Fruit fly (Drosophila melanogaster): ENCODE measurements around the gene CG11997.

Gene CG11997

dm6 chr3R:9177217-9177616, at the start of gene CG11997:
CG11997 (plus strand) TSS chr3R:9177517.
- no peak for TF ChIP-seq CG8478 (optimal IDR thresholded peaks at IDR 0.05)

- TF ChIP-seq psq (optimal IDR thresholded peaks at IDR 0.05) (no peak), Dll (optimal IDR thresholded peaks at IDR 0.05) (no peak), EcR (GFP tag; optimal IDR thresholded peaks at IDR 0.05) (no peak), CG8478 (optimal IDR thresholded peaks at IDR 0.05) (no peak), pan (optimal IDR thresholded peaks at IDR 0.05) (no peak), usp (GFP tag; optimal IDR thresholded peaks at IDR 0.05) (no peak)
Observed at dm6 chr3R:9130190-9130589, 47.1 kb upstream of the CG11997 start.

- TF ChIP-seq CG8478 (optimal IDR thresholded peaks at IDR 0.05) (no peak), usp (GFP tag; optimal IDR thresholded peaks at IDR 0.05) (no peak), psq (optimal IDR thresholded peaks at IDR 0.05) (no peak), Dll (optimal IDR thresholded peaks at IDR 0.05) (no peak), pan (optimal IDR thresholded peaks at IDR 0.05) (no peak), EcR (GFP tag; optimal IDR thresholded peaks at IDR 0.05) (no peak)
Observed at dm6 chr3R:9131466-9131865, 45.9 kb upstream of the CG11997 start.

DNA sequence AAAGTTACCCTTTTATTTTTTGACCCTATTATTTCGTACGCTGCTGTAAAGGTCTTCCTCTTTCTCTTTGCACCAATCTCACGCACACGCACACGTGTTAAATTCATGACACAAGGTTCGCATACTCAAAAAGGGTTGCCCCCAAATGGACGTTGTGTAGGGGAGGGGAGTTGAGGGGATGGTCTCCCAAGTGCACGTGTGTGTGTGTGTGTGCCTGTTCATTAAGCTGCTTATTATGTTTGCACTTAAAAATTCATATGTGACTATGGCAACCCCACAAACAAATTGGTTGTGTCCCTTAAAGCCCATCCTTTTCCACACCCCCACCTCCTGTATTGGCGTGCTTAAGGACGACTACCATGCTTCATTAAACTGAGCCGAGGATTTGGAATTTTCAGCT, 44.1 kb upstream of the CG11997 start:
- TF ChIP-seq EcR (GFP tag; optimal IDR thresholded peaks at IDR 0.05): no peak
- TF ChIP-seq usp (GFP tag; optimal IDR thresholded peaks at IDR 0.05): no peak
- TF ChIP-seq CG8478 (optimal IDR thresholded peaks at IDR 0.05): no peak
- no peak for TF ChIP-seq Dll (optimal IDR thresholded peaks at IDR 0.05)
- no peak for TF ChIP-seq pan (optimal IDR thresholded peaks at IDR 0.05)
- no peak for TF ChIP-seq psq (optimal IDR thresholded peaks at IDR 0.05)

DNA sequence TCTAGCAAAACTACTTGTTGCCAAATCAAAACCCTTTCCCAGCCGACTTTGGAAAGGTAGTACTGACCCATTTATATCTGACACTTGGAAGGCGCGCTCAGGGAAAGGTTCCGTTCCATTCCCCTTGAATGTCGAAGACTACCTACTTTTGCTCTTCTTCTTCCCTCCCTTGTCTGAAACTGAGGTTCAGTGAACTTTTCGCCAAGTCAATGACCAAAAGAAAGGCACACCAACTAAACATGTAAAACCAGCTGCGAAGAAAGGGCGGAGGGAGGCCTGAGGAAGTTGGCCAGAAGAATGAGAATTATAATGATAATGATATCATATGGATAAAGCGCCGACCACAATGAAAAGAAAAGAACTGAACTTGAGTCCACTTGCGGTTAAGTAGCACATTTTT, 42.2 kb upstream of the CG11997 start:
- TF ChIP-seq EcR (GFP tag; optimal IDR thresholded peaks at IDR 0.05) (peak; percentile 84 to 94), CG8478 (optimal IDR thresholded peaks at IDR 0.05) (no peak)

dm6 chr3R:9138234-9138633, 39.1 kb upstream of the CG11997 start:
- TF ChIP-seq pan (optimal IDR thresholded peaks at IDR 0.05) (no peak), psq (optimal IDR thresholded peaks at IDR 0.05) (no peak), usp (GFP tag; optimal IDR thresholded peaks at IDR 0.05) (no peak), Dll (optimal IDR thresholded peaks at IDR 0.05) (no peak), CG8478 (optimal IDR thresholded peaks at IDR 0.05) (no peak), EcR (GFP tag; optimal IDR thresholded peaks at IDR 0.05) (peak in 1 of 2 experiments; percentile 44)

- TF ChIP-seq pan (optimal IDR thresholded peaks at IDR 0.05) (no peak), CG8478 (optimal IDR thresholded peaks at IDR 0.05) (no peak), EcR (GFP tag; optimal IDR thresholded peaks at IDR 0.05) (no peak), usp (GFP tag; optimal IDR thresholded peaks at IDR 0.05) (no peak), Dll (optimal IDR thresholded peaks at IDR 0.05) (no peak), psq (optimal IDR thresholded peaks at IDR 0.05) (no peak)
Observed at dm6 chr3R:9140165-9140564, 37.2 kb upstream of the CG11997 start.

- TF ChIP-seq pan (optimal IDR thresholded peaks at IDR 0.05) (no peak), Dll (optimal IDR thresholded peaks at IDR 0.05) (no peak), EcR (GFP tag; optimal IDR thresholded peaks at IDR 0.05) (no peak), CG8478 (optimal IDR thresholded peaks at IDR 0.05) (no peak), usp (GFP tag; optimal IDR thresholded peaks at IDR 0.05) (no peak), psq (optimal IDR thresholded peaks at IDR 0.05) (no peak)
Observed at dm6 chr3R:9140914-9141313, 36.4 kb upstream of the CG11997 start.

DNA sequence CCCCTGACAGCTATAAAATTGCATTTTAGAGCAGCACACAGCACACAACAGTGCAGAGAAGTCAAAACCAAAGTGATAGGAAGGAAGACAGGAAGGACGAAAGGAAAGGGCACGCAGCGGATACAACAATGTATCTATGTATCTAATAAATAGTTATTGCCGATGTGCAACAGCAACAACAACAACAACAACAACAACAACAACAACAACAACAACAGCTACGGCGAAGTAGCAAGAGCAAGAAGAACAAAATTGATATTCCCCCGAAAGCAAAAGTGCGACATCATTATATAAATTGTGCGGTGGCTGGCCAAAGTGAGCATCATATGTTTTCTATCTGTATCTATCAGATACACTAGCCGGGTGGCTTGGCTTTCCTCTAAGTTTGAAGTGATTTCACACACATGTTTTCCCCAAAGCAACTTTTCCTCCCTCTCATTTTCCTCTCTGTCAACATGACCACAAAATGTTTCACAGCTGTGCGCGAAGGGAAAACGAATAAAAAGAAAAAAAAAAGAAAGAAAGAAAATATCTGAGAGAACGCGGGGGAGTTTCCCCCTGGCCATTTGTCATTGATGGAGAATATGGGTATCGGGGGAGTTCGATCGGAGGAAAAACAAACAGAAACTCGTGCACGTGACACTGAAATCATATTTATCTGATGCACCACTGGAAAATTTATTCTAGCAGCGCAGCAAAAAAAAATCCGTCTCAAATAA, 33.2 kb upstream of the CG11997 start:
- no peak for TF ChIP-seq EcR (GFP tag; optimal IDR thresholded peaks at IDR 0.05)
- no peak for TF ChIP-seq pan (optimal IDR thresholded peaks at IDR 0.05)
- TF ChIP-seq usp (GFP tag; optimal IDR thresholded peaks at IDR 0.05): no peak
- no peak for TF ChIP-seq Dll (optimal IDR thresholded peaks at IDR 0.05)
- TF ChIP-seq psq (optimal IDR thresholded peaks at IDR 0.05): no peak

dm6 chr3R:9145098-9145497, 32.2 kb upstream of the CG11997 start:
- TF ChIP-seq pan (optimal IDR thresholded peaks at IDR 0.05) (no peak), usp (GFP tag; optimal IDR thresholded peaks at IDR 0.05) (no peak), EcR (GFP tag; optimal IDR thresholded peaks at IDR 0.05) (no peak), Dll (optimal IDR thresholded peaks at IDR 0.05) (no peak), psq (optimal IDR thresholded peaks at IDR 0.05) (no peak), CG8478 (optimal IDR thresholded peaks at IDR 0.05) (no peak)

DNA sequence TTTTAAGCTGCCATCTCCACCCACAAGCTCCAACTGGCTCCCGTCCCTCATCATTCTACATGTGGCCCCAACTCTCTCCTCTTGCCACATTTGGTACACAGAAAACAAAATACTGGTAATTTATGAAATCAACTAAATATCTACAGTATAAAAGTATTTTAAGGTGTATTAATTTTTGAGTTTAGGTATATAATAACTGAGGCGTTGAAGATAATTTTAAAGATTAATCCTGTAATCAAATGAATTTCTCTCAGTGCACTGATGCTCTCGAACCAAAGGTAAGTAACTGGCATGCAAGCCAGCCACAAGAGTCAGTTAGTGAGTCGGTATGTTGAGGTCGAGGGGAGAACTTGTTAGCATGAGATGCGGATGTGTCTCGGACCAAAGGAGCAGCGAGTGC, 29.9 kb upstream of the CG11997 start:
- no peak for TF ChIP-seq Dll (optimal IDR thresholded peaks at IDR 0.05)
- no peak for TF ChIP-seq EcR (GFP tag; optimal IDR thresholded peaks at IDR 0.05)
- TF ChIP-seq pan (optimal IDR thresholded peaks at IDR 0.05): no peak
- no peak for TF ChIP-seq psq (optimal IDR thresholded peaks at IDR 0.05)
- no peak for TF ChIP-seq usp (GFP tag; optimal IDR thresholded peaks at IDR 0.05)
- TF ChIP-seq CG8478 (optimal IDR thresholded peaks at IDR 0.05): no peak

dm6 chr3R:9149799-9150198, 27.5 kb upstream of the CG11997 start:
- no peak for TF ChIP-seq CG8478 (optimal IDR thresholded peaks at IDR 0.05)
- TF ChIP-seq usp (GFP tag; optimal IDR thresholded peaks at IDR 0.05): no peak

DNA sequence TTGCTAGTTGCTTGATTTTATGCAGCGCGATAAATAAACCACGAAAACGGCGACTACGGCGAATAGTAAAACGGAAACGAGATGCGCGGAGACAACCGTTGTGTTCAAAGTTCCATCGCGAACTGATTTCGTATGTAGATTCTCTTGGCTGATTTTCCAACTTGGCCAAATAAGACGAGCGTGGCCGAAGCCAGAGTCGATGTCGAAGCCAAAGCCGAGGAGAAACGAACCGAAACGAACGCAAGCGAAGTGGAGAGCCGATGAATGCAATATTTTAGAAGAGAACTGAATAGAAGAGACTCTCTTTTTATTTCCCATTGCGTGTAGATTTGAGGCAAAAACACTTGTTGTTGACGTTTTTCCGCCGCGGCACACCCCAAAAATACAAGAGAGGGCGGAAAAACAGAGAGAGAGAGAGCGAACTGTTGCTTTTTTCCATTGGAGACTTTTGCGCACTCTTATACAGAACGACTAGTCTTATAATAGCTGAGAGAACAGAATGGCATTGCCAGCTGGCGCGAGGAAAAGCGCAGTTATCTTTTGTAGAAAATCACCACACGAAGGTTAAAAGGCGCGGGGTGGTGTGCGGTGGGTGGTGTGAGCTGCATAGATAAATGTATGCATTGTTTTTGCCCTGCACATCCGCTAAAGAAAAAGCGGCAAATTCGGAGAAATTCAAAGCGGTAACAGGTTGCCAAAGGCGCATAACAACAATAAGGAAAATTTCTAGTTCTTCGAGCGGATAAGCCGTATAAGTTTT, 19.3 kb upstream of the CG11997 start:
- TF ChIP-seq psq (optimal IDR thresholded peaks at IDR 0.05) (no peak), pan (optimal IDR thresholded peaks at IDR 0.05) (no peak), usp (GFP tag; optimal IDR thresholded peaks at IDR 0.05) (no peak), CG8478 (optimal IDR thresholded peaks at IDR 0.05) (no peak), Dll (optimal IDR thresholded peaks at IDR 0.05) (no peak), EcR (GFP tag; optimal IDR thresholded peaks at IDR 0.05) (no peak)

Measured in whole organism.